Worm (Caenorhabditis elegans) whole organism, L4 larva: ENCODE results near the gene R07A4.3.

ENCODE experiments used
- F37D6.2 ChIP-seq: sonication (generic microtip); optimal IDR thresholded peaks from 2 replicates; lab custom pipeline; 2016; ENCODE audit warnings: mild to moderate bottlenecking, missing genetic modification characterization, missing compliant biosample characterization
- T20F7.1 ChIP-seq: fragments of 200-800 bp; sonication (Bioruptor generic); optimal IDR thresholded peaks from 2 replicates; lab custom pipeline; 2018; ENCODE audit warnings: mild to moderate bottlenecking, missing genetic modification characterization, missing compliant biosample characterization
- Y48G9A.11 ChIP-seq: fragments of 200-800 bp; sonication (Bioruptor generic); IDR thresholded peaks from 2 replicates; pipeline ENCODE4 v1.3.6; 2022; ENCODE audit warnings: missing genetic modification reagents, missing genetic modification characterization, missing compliant biosample characterization
- Y5F2A.4 ChIP-seq: fragments of 200-800 bp; sonication (Bioruptor generic); optimal IDR thresholded peaks from 2 replicates; lab custom pipeline; 2018; ENCODE audit warnings: mild to moderate bottlenecking, missing genetic modification characterization, missing compliant biosample characterization
- Y75B8A.6 ChIP-seq: fragments of 200-800 bp; sonication (Bioruptor generic); IDR thresholded peaks from 2 replicates; pipeline ENCODE4 v1.3.6; 2022; ENCODE audit warnings: missing genetic modification reagents, missing genetic modification characterization, missing compliant biosample characterization
- ZK546.5 ChIP-seq, 2 experiments: sonication (generic microtip); optimal IDR thresholded peaks; 2 replicates each; lab custom pipeline; 2017; ENCODE audit warnings: missing biosample characterization in 2 of 2, missing genetic modification characterization in 2 of 2
- aha-1 ChIP-seq: fragments of 150-350 bp; peaks from one replicate; lab custom pipeline; 2014; ENCODE audit warnings: missing biosample characterization, missing genetic modification characterization
- attf-4 ChIP-seq: sonication (generic microtip); optimal IDR thresholded peaks from 3 replicates; lab custom pipeline; 2017; ENCODE audit warnings: missing biosample characterization, missing genetic modification characterization
- ceh-20 ChIP-seq: fragments of 200-800 bp; sonication (Bioruptor generic); IDR thresholded peaks from 2 replicates; pipeline ENCODE4 v1.3.6; 2022; ENCODE audit warnings: missing genetic modification reagents, missing genetic modification characterization, missing compliant biosample characterization
- ceh-28 ChIP-seq: fragments of 150-350 bp; optimal IDR thresholded peaks from 2 replicates; lab custom pipeline; 2014; ENCODE audit warnings: missing biosample characterization, missing genetic modification reagents, missing genetic modification characterization
- ceh-32 ChIP-seq: sonication (generic microtip); optimal IDR thresholded peaks from 2 replicates; lab custom pipeline; 2016; ENCODE audit warnings: mild to moderate bottlenecking, missing genetic modification characterization, missing compliant biosample characterization; ENCODE audit not compliant: poor library complexity
- ceh-44 ChIP-seq: fragments of 200-800 bp; sonication (Bioruptor generic); IDR thresholded peaks from 2 replicates; pipeline ENCODE4 v1.3.6; 2022; ENCODE audit warnings: missing genetic modification reagents, missing genetic modification characterization, missing compliant biosample characterization
- ctbp-1 ChIP-seq: fragments of 200-800 bp; sonication (Bioruptor generic); IDR thresholded peaks from 2 replicates; pipeline ENCODE4 v1.3.6; 2022; ENCODE audit warnings: missing genetic modification reagents, missing genetic modification characterization, missing compliant biosample characterization
- daf-12 ChIP-seq: fragments of 150-350 bp; optimal IDR thresholded peaks from 2 replicates; lab custom pipeline; 2014; ENCODE audit warnings: missing biosample characterization, missing genetic modification reagents, missing genetic modification characterization
- daf-16 ChIP-seq, 3 experiments: sonication (generic microtip); optimal IDR thresholded peaks; 2 replicates each; lab custom pipeline; 2016 to 2017; ENCODE audit warnings: missing genetic modification characterization in 3 of 3, missing genetic modification reagents in 3 of 3, mild to moderate bottlenecking in 2 of 3, missing compliant biosample characterization in 2 of 3, missing biosample characterization in 1 of 3, moderate library complexity in 1 of 3
- dmd-8 ChIP-seq: fragments of 200-800 bp; sonication (Bioruptor generic); IDR thresholded peaks from 2 replicates; pipeline ENCODE4 v1.3.6; 2022; ENCODE audit warnings: missing genetic modification characterization, missing compliant biosample characterization
- egl-27 ChIP-seq: sonication (generic microtip); optimal IDR thresholded peaks from 3 replicates; lab custom pipeline; 2017; ENCODE audit warnings: missing biosample characterization, missing genetic modification reagents, missing genetic modification characterization
- egl-43 ChIP-seq: fragments of 200-800 bp; sonication (Bioruptor generic); IDR thresholded peaks from 2 replicates; pipeline ENCODE4 v1.3.6; 2022; ENCODE audit warnings: missing genetic modification reagents, missing genetic modification characterization, missing compliant biosample characterization
- fos-1 ChIP-seq: fragments of 150-350 bp; optimal IDR thresholded peaks from 2 replicates; lab custom pipeline; 2014; ENCODE audit warnings: missing biosample characterization, missing genetic modification characterization
- gei-8 ChIP-seq: fragments of 200-800 bp; sonication (Bioruptor generic); optimal IDR thresholded peaks from 2 replicates; lab custom pipeline; 2018; ENCODE audit warnings: mild to moderate bottlenecking, missing genetic modification characterization, missing compliant biosample characterization
- hlh-30 ChIP-seq: sonication (generic microtip); optimal IDR thresholded peaks from 2 replicates; lab custom pipeline; 2017; ENCODE audit warnings: antibody characterized with exemption, mild to moderate bottlenecking, missing genetic modification characterization, missing compliant biosample characterization; ENCODE audit not compliant: insufficient read depth
- jun-1 ChIP-seq: fragments of 150-350 bp; optimal IDR thresholded peaks from 2 replicates; lab custom pipeline; 2014; ENCODE audit warnings: missing biosample characterization, missing genetic modification reagents, missing genetic modification characterization
- lin-1 ChIP-seq: fragments of 200-800 bp; sonication (Bioruptor generic); IDR thresholded peaks from 2 replicates; pipeline ENCODE4 v1.3.6; 2022; ENCODE audit warnings: missing genetic modification reagents, missing genetic modification characterization, missing compliant biosample characterization
- lin-13 ChIP-seq: fragments of 150-350 bp; optimal IDR thresholded peaks from 2 replicates; lab custom pipeline; 2014; ENCODE audit warnings: missing biosample characterization, missing genetic modification reagents, missing genetic modification characterization
- lin-15B ChIP-seq: fragments of 150-350 bp; sonication (generic microtip); optimal IDR thresholded peaks from 3 replicates; lab custom pipeline; 2014; ENCODE audit warnings: missing biosample characterization, missing genetic modification characterization
- lin-38 ChIP-seq: fragments of 200-800 bp; sonication (Bioruptor generic); IDR thresholded peaks from 2 replicates; pipeline ENCODE4 v1.3.6; 2022; ENCODE audit warnings: missing genetic modification reagents, missing genetic modification characterization, missing compliant biosample characterization
- lsy-2 ChIP-seq, 2 experiments: fragments of 150-350 bp in 1 of 2; sonication (generic microtip) in 1 of 2; optimal IDR thresholded peaks; 2 replicates each; lab custom pipeline; 2014 to 2017; ENCODE audit warnings: missing biosample characterization in 2 of 2, missing genetic modification characterization in 2 of 2
- mdl-1 ChIP-seq, 2 experiments: fragments of 150-350 bp in 1 of 2; sonication (generic microtip) in 1 of 2; optimal IDR thresholded peaks; 2 replicates each; lab custom pipeline; 2014 to 2017; ENCODE audit warnings: missing biosample characterization in 2 of 2, missing genetic modification characterization in 2 of 2
- mep-1 ChIP-seq: fragments of 150-350 bp; sonication (generic microtip); optimal IDR thresholded peaks from 3 replicates; lab custom pipeline; 2014; ENCODE audit warnings: missing biosample characterization, missing genetic modification characterization
- mxl-3 ChIP-seq: fragments of 200-800 bp; sonication (Bioruptor generic); optimal IDR thresholded peaks from 2 replicates; lab custom pipeline; 2018; ENCODE audit warnings: mild to moderate bottlenecking, missing genetic modification characterization, missing compliant biosample characterization
- nhr-237 ChIP-seq: sonication (generic microtip); optimal IDR thresholded peaks from 2 replicates; lab custom pipeline; 2017; ENCODE audit warnings: missing biosample characterization, missing genetic modification characterization
- nhr-25 ChIP-seq: sonication (generic microtip); optimal IDR thresholded peaks from 2 replicates; lab custom pipeline; 2017; ENCODE audit warnings: missing genetic modification characterization, mild to moderate bottlenecking, missing compliant biosample characterization, antibody characterized with exemption, moderate library complexity, borderline replicate concordance; ENCODE audit not compliant: insufficient read depth
- nhr-42 ChIP-seq: fragments of 200-800 bp; sonication (Bioruptor generic); IDR thresholded peaks from 2 replicates; pipeline ENCODE4 v1.3.6; 2022; ENCODE audit warnings: missing genetic modification characterization, missing compliant biosample characterization
- nhr-48 ChIP-seq: sonication (generic microtip); optimal IDR thresholded peaks from 2 replicates; lab custom pipeline; 2016; ENCODE audit warnings: mild to moderate bottlenecking, missing genetic modification characterization, missing compliant biosample characterization
- nhr-76 ChIP-seq: fragments of 150-350 bp; optimal IDR thresholded peaks from 2 replicates; lab custom pipeline; 2014; ENCODE audit warnings: missing biosample characterization, missing genetic modification characterization
- nhr-77 ChIP-seq: fragments of 150-350 bp; optimal IDR thresholded peaks from 2 replicates; lab custom pipeline; 2014; ENCODE audit warnings: missing biosample characterization, missing genetic modification characterization
- rbr-2 ChIP-seq: sonication (generic microtip); optimal IDR thresholded peaks from 2 replicates; lab custom pipeline; 2016; ENCODE audit warnings: missing genotype, missing genetic modification characterization, missing compliant biosample characterization
- saeg-2 ChIP-seq: fragments of 200-800 bp; sonication (Bioruptor generic); IDR thresholded peaks from 2 replicates; pipeline ENCODE4 v1.3.6; 2022; ENCODE audit warnings: missing genetic modification reagents, missing genetic modification characterization, missing compliant biosample characterization
- sdz-12 ChIP-seq: fragments of 200-800 bp; sonication (Bioruptor generic); optimal IDR thresholded peaks from 2 replicates; lab custom pipeline; 2018; ENCODE audit warnings: mild to moderate bottlenecking, missing genetic modification characterization, missing compliant biosample characterization
- set-16 ChIP-seq: fragments of 200-800 bp; sonication (Bioruptor generic); IDR thresholded peaks from 2 replicates; pipeline ENCODE4 v1.3.6; 2022; ENCODE audit warnings: missing genetic modification reagents, missing genetic modification characterization, missing compliant biosample characterization
- snpc-1.2 ChIP-seq: fragments of 200-800 bp; sonication (Bioruptor generic); IDR thresholded peaks from 2 replicates; pipeline ENCODE4 v1.3.6; 2022; ENCODE audit warnings: missing genetic modification reagents, missing genetic modification characterization, missing compliant biosample characterization
- spr-3 ChIP-seq: fragments of 200-800 bp; sonication (Bioruptor generic); optimal IDR thresholded peaks from 2 replicates; lab custom pipeline; 2018; ENCODE audit warnings: mild to moderate bottlenecking, missing genetic modification characterization, missing compliant biosample characterization
- tra-1 ChIP-seq: fragments of 200-800 bp; sonication (Bioruptor generic); IDR thresholded peaks from 2 replicates; pipeline ENCODE4 v1.3.6; 2022; ENCODE audit warnings: missing genetic modification reagents, missing genetic modification characterization, missing compliant biosample characterization
- unc-130 ChIP-seq: sonication (generic microtip); optimal IDR thresholded peaks from 2 replicates; lab custom pipeline; 2016; ENCODE audit warnings: missing genetic modification reagents, missing genetic modification characterization, missing compliant biosample characterization
- zag-1 ChIP-seq: fragments of 150-350 bp; optimal IDR thresholded peaks from 2 replicates; lab custom pipeline; 2014; ENCODE audit warnings: missing biosample characterization, missing genetic modification characterization
- zfp-2 ChIP-seq: sonication (generic microtip); optimal IDR thresholded peaks from 2 replicates; lab custom pipeline; 2016; ENCODE audit warnings: mild to moderate bottlenecking, missing genetic modification characterization, missing compliant biosample characterization
- zip-2 ChIP-seq: fragments of 150-350 bp; optimal IDR thresholded peaks from 2 replicates; lab custom pipeline; 2014; ENCODE audit warnings: missing biosample characterization, missing genetic modification characterization
- ztf-11 ChIP-seq: fragments of 150-350 bp; optimal IDR thresholded peaks from 2 replicates; lab custom pipeline; 2014; ENCODE audit warnings: missing biosample characterization, missing genetic modification characterization
- ztf-7 ChIP-seq: fragments of 150-350 bp; optimal IDR thresholded peaks from 2 replicates; lab custom pipeline; 2014; ENCODE audit warnings: missing biosample characterization, missing genetic modification characterization

R07A4.3 gene

ce11 chrX:10763383-10763782 is 9.9 kb downstream of the R07A4.3 start:
- TF ChIP-seq egl-27 (tag; lab: Kevin White, UChicago) (no peak), aha-1 (peak; percentile 85), snpc-1.2 (no peak)
- TF ChIP-seq, all 104 proteins: peak for 1

- TF ChIP-seq Y48G9A.11 (GFP tag; lab: Robert Waterston, UW) (no peak), nhr-42 (GFP tag; lab: Robert Waterston, UW) (peak; percentile 66; the same call in 1 of the 2 replicates), ztf-11 (tag; lab: Kevin White, UChicago) (no peak), T20F7.1 (peak; percentile 74), ceh-28 (peak; percentile 62), ztf-7 (peak; percentile 78), zag-1 (tag; lab: Kevin White, UChicago) (peak; percentile 88), daf-16 (GFP tag; optimal IDR thresholded peaks at IDR 0.05; lab: Kevin White, UChicago) (peak; percentile 66 to 75), daf-16 (tag; optimal IDR thresholded peaks at IDR 0.05; lab: Kevin White, UChicago) (peak; percentile 80), lin-38 (GFP tag; lab: Robert Waterston, UW) (peak; percentile 60), saeg-2 (GFP tag; lab: Robert Waterston, UW) (peak; percentile 73; the same call in 1 of the 2 replicates), nhr-237 (peak; percentile 29), Y5F2A.4 (GFP tag; lab: Kevin White, UChicago) (no peak), sdz-12 (GFP tag; lab: Kevin White, UChicago) (no peak), ceh-20 (GFP tag; lab: Robert Waterston, UW) (peak; percentile 93), rbr-2 (tag; lab: Kevin White, UChicago) (peak; percentile 95), hlh-30 (tag; lab: Kevin White, UChicago) (peak; percentile 97), mdl-1 (tag; optimal IDR thresholded peaks at IDR 0.05; lab: Kevin White, UChicago) (peak; percentile 91 to 94), nhr-76 (tag; lab: Kevin White, UChicago) (peak; percentile 49), fos-1 (tag; lab: Kevin White, UChicago) (no peak), jun-1 (peak; percentile 82), lsy-2 (tag; optimal IDR thresholded peaks at IDR 0.05; lab: Kevin White, UChicago) (peak; percentile 89 to 91), Y75B8A.6 (GFP tag; lab: Robert Waterston, UW) (no peak), tra-1 (peak; percentile 85), egl-43 (GFP tag; lab: Robert Waterston, UW) (peak; percentile 90), gei-8 (GFP tag; lab: Kevin White, UChicago) (peak; percentile 92), daf-12 (tag; lab: Kevin White, UChicago) (no peak), aha-1 (peak; percentile 100), mep-1 (tag; lab: Kevin White, UChicago) (peak; percentile 95), attf-4 (tag; lab: Kevin White, UChicago) (peak; percentile 64), zip-2 (tag; lab: Kevin White, UChicago) (peak; percentile 48), ctbp-1 (peak; percentile 95), lin-1 (peak; percentile 88), spr-3 (GFP tag; lab: Kevin White, UChicago) (peak; percentile 60), ceh-44 (GFP tag; lab: Robert Waterston, UW) (no peak), mxl-3 (GFP tag; lab: Kevin White, UChicago) (peak; percentile 79), lin-15B (no peak), lin-13 (peak; percentile 73), zfp-2 (tag; lab: Kevin White, UChicago) (peak; percentile 50), unc-130 (no peak), dmd-8 (GFP tag; lab: Robert Waterston, UW) (no peak), set-16 (GFP tag; lab: Robert Waterston, UW) (peak; percentile 83), ceh-32 (tag; lab: Kevin White, UChicago) (peak; percentile 84), nhr-48 (tag; lab: Kevin White, UChicago) (peak; percentile 98), nhr-77 (tag; lab: Kevin White, UChicago) (peak; percentile 81), F37D6.2 (tag; lab: Kevin White, UChicago) (peak; percentile 88), nhr-25 (tag; lab: Kevin White, UChicago) (peak; percentile 87), ZK546.5 (tag; optimal IDR thresholded peaks at IDR 0.05; lab: Kevin White, UChicago) (no peak)
These were observed 12.7 kb downstream of the R07A4.3 start for ce11 chrX:10766123-10766622.
